Fruit fly (Drosophila melanogaster): ENCODE results near the gene CG42238.

Gene CG42238

DNA sequence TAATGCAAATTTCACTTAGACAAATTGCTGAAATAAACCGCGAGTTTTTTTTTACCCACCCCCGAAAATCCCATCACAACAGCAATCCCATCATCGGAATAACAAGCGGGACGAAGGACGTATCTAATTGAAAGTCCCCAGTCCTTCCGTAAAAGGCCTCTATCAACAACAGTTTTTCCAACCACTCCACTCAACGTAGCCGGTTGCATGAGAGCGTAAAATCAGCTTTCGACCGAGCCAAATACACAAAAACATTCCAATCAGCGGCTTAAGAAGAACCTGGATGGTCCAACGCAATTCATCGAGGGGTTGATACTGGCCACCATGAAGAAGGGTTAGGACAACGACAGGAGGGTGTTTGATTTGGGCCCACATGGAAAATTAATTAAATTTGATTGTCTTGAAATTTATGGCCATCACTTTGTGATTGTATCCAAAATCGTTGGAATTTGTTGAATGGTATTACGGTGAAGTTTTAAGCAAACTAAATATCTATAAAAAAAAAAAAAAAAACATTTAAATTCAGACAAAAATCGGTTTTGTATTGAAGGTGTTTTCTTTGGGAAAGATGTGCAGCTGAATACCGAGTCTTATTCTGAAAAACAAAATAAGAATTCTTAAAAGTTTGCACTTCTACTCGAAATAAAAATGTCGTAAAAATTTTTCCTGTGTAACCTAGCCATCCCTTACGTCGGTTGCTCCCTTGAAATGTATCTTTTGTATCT, 37.3 kb downstream of the CG42238 start:
- TF ChIP-seq dmrt99B (tag; optimal IDR thresholded peaks at IDR 0.05) (peak; percentile 1), CG8089 (GFP tag; optimal IDR thresholded peaks at IDR 0.05) (no peak), gcm2 (GFP tag; optimal IDR thresholded peaks at IDR 0.05) (no peak), so (GFP tag; IDR thresholded peaks at IDR 0.05) (no peak), HmgZ (tag; optimal IDR thresholded peaks at IDR 0.05) (no peak), CG14860 (GFP tag; IDR thresholded peaks at IDR 0.05; ENCODE audit: partially characterized antibody) (no peak), CG15269 (tag; optimal IDR thresholded peaks at IDR 0.05) (no peak), Taf1 (GFP tag; IDR thresholded peaks at IDR 0.05) (no peak), CoRest (tag; optimal IDR thresholded peaks at IDR 0.05) (no peak), H15 (GFP tag; IDR thresholded peaks at IDR 0.05) (no peak), btn (GFP tag; optimal IDR thresholded peaks at IDR 0.05) (no peak), pnt (GFP tag; optimal IDR thresholded peaks at IDR 0.05) (no peak), CG14710 (tag; optimal IDR thresholded peaks at IDR 0.05) (no peak), CG10979 (tag; optimal IDR thresholded peaks at IDR 0.05) (peak; percentile 12), CG33557 (GFP tag; optimal IDR thresholded peaks at IDR 0.05) (no peak), zen (tag; optimal IDR thresholded peaks at IDR 0.05) (no peak), Drgx (GFP tag; IDR thresholded peaks at IDR 0.05) (no peak), ssp (GFP tag; IDR thresholded peaks at IDR 0.05) (no peak), sens (GFP tag) (peak; percentile 69), HLHmδ (GFP tag; optimal IDR thresholded peaks at IDR 0.05) (no peak), CG9727 (GFP tag; optimal IDR thresholded peaks at IDR 0.05) (no peak), Poxn (GFP tag; IDR thresholded peaks at IDR 0.05) (no peak), CG11504 (tag; optimal IDR thresholded peaks at IDR 0.05) (no peak), fu2 (GFP tag; optimal IDR thresholded peaks at IDR 0.05) (no peak), oc (tag; optimal IDR thresholded peaks at IDR 0.05) (peak; percentile 60), HLH4C (GFP tag; IDR thresholded peaks at IDR 0.05; ENCODE audit: partially characterized antibody) (no peak), gem (tag; optimal IDR thresholded peaks at IDR 0.05) (peak; percentile 9), nerfin-1 (tag; optimal IDR thresholded peaks at IDR 0.05) (peak; percentile 78), gsb-n (tag; optimal IDR thresholded peaks at IDR 0.05) (peak; percentile 90), rib (GFP tag; IDR thresholded peaks at IDR 0.05) (no peak), Hmr (GFP tag; optimal IDR thresholded peaks at IDR 0.05) (no peak), Blimp-1 (GFP tag; optimal IDR thresholded peaks at IDR 0.05) (peak; percentile 6), CG2116 (GFP tag; optimal IDR thresholded peaks at IDR 0.05) (no peak), sd (tag; optimal IDR thresholded peaks at IDR 0.05) (peak; percentile 24), pros (GFP tag; optimal IDR thresholded peaks at IDR 0.05) (peak; percentile 81), Rfx (GFP tag; IDR thresholded peaks at IDR 0.05) (no peak), fd102C (GFP tag; optimal IDR thresholded peaks at IDR 0.05) (no peak), Sin3A (optimal IDR thresholded peaks at IDR 0.05) (no peak)

DNA sequence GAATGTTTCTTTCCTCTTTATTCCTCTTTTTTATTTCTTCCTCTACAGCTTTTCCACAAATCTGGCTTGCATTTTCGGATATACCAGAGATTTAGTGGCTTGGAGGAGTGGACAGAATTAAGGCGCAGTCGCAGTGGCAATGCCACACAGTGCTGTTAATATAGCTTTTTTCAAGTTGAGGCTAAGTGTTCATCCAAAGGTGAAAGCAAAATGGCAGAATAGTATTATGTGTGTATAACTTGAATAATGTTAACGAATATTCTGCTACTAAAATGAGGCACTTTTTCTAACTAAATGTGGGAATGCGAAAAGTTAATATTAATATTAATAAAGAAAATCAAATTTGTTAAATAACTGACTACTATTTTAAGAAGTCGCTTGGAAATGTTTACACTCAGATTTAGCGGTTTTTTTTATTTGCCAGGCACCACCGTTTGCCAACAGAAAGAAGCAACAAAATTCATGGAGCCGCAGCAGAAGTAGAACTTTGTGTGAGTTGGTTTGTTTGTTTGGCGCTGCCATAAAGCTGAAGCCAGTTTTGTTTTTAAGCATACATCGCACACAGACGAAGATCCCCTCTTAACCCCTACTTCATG, 38.7 kb downstream of the CG42238 start:
- TF ChIP-seq eve (GFP tag; optimal IDR thresholded peaks at IDR 0.05): peak in 1 of 2 experiments; percentile 9
- peak; percentile 29; the same call in 1 of the 3 replicates for TF ChIP-seq row (GFP tag; IDR thresholded peaks at IDR 0.05)
- TF ChIP-seq Sry-β (GFP tag; optimal IDR thresholded peaks at IDR 0.05): peak; percentile 84
- TF ChIP-seq CG12071 (GFP tag; optimal IDR thresholded peaks at IDR 0.05): no peak
- TF ChIP-seq ems (GFP tag; optimal IDR thresholded peaks at IDR 0.05): no peak
- peak; percentile 56 for TF ChIP-seq ewg (GFP tag; optimal IDR thresholded peaks at IDR 0.05)
- no peak for TF ChIP-seq CG6175 (GFP tag; IDR thresholded peaks at IDR 0.05)
